Worm (Caenorhabditis elegans) whole organism, mixed stage, embryonic: ENCODE data around the gene F43G6.4.

ENCODE experiments used
- M03D4.4 ChIP-seq: sonication (generic microtip); optimal IDR thresholded peaks from 2 replicates; lab custom pipeline; 2017; ENCODE audit warnings: mild to moderate bottlenecking, missing genetic modification characterization, missing compliant biosample characterization
- bed-3 ChIP-seq: fragments of 200-800 bp; sonication (Bioruptor generic); optimal IDR thresholded peaks from 3 replicates; lab custom pipeline; 2018; ENCODE audit warnings: mild to moderate bottlenecking, missing genetic modification characterization, moderate library complexity, missing compliant biosample characterization
- blmp-1 ChIP-seq: fragments of 150-350 bp; optimal IDR thresholded peaks from 2 replicates; lab custom pipeline; 2014; ENCODE audit warnings: missing biosample characterization, missing genetic modification characterization
- ceh-39 ChIP-seq: fragments of 150-350 bp; optimal IDR thresholded peaks from 2 replicates; lab custom pipeline; 2014; ENCODE audit warnings: missing biosample characterization, missing genetic modification characterization
- ceh-43 ChIP-seq: fragments of 200-800 bp; sonication (Bioruptor generic); optimal IDR thresholded peaks from 2 replicates; lab custom pipeline; 2018; ENCODE audit warnings: mild to moderate bottlenecking, missing genetic modification characterization, moderate library complexity, missing compliant biosample characterization
- ceh-83 ChIP-seq: fragments of 200-800 bp; sonication (Bioruptor generic); optimal IDR thresholded peaks from 2 replicates; lab custom pipeline; 2018; ENCODE audit warnings: mild to moderate bottlenecking, missing genetic modification characterization, missing compliant biosample characterization
- ces-1 ChIP-seq: fragments of 150-350 bp; optimal IDR thresholded peaks from 2 replicates; lab custom pipeline; 2014; ENCODE audit warnings: missing biosample characterization, missing genetic modification reagents, missing genetic modification characterization
- cnd-1 ChIP-seq: fragments of 200-800 bp; sonication (Bioruptor generic); optimal IDR thresholded peaks from 2 replicates; lab custom pipeline; 2018; ENCODE audit warnings: mild to moderate bottlenecking, missing genetic modification characterization, missing compliant biosample characterization
- drap-1 ChIP-seq: fragments of 200-800 bp; sonication (Bioruptor generic); optimal IDR thresholded peaks from 3 replicates; lab custom pipeline; 2018; ENCODE audit warnings: mild to moderate bottlenecking, missing genetic modification characterization, missing compliant biosample characterization
- elt-1 ChIP-seq: sonication (generic microtip); optimal IDR thresholded peaks from 2 replicates; lab custom pipeline; 2017; ENCODE audit warnings: missing genetic modification characterization, mild to moderate bottlenecking, missing compliant biosample characterization, antibody characterized with exemption, moderate library complexity, borderline replicate concordance; ENCODE audit not compliant: insufficient read depth
- elt-3 ChIP-seq: fragments of 150-350 bp; optimal IDR thresholded peaks from 2 replicates; lab custom pipeline; 2014; ENCODE audit warnings: missing biosample characterization, missing genetic modification characterization
- flh-1 ChIP-seq: fragments of 200-800 bp; sonication (Bioruptor generic); optimal IDR thresholded peaks from 2 replicates; lab custom pipeline; 2018; ENCODE audit warnings: mild to moderate bottlenecking, missing genetic modification characterization, moderate library complexity, missing compliant biosample characterization
- ham-2 ChIP-seq: fragments of 200-800 bp; sonication (Bioruptor generic); optimal IDR thresholded peaks from 2 replicates; lab custom pipeline; 2018; ENCODE audit warnings: mild to moderate bottlenecking, missing genetic modification characterization, missing compliant biosample characterization
- hlh-1 ChIP-seq: fragments of 150-350 bp; optimal IDR thresholded peaks from 2 replicates; lab custom pipeline; 2014; ENCODE audit warnings: missing biosample characterization, missing genetic modification reagents, missing genetic modification characterization
- lin-13 ChIP-seq: fragments of 150-350 bp; optimal IDR thresholded peaks from 2 replicates; lab custom pipeline; 2014; ENCODE audit warnings: missing biosample characterization, missing genetic modification characterization
- lin-32 ChIP-seq: fragments of 200-800 bp; sonication (Bioruptor generic); optimal IDR thresholded peaks from 2 replicates; lab custom pipeline; 2018; ENCODE audit warnings: mild to moderate bottlenecking, missing genetic modification characterization, missing compliant biosample characterization
- lsy-2 ChIP-seq: fragments of 150-350 bp; optimal IDR thresholded peaks from 2 replicates; lab custom pipeline; 2014; ENCODE audit warnings: missing biosample characterization, missing genetic modification characterization
- mab-5 ChIP-seq: fragments of 150-350 bp; optimal IDR thresholded peaks from 2 replicates; lab custom pipeline; 2014; ENCODE audit warnings: missing biosample characterization, missing genetic modification characterization
- mep-1 ChIP-seq: fragments of 150-350 bp; optimal IDR thresholded peaks from 2 replicates; lab custom pipeline; 2017; ENCODE audit warnings: missing biosample characterization, missing genetic modification reagents, missing genetic modification characterization, inconsistent platforms
- mls-2 ChIP-seq: sonication (generic microtip); optimal IDR thresholded peaks from 2 replicates; lab custom pipeline; 2016; ENCODE audit warnings: mild to moderate bottlenecking, missing genetic modification characterization, moderate library complexity, missing compliant biosample characterization
- nhr-12 ChIP-seq: fragments of 150-350 bp; optimal IDR thresholded peaks from 2 replicates; lab custom pipeline; 2014; ENCODE audit warnings: missing biosample characterization, missing genetic modification characterization
- nhr-2 ChIP-seq: fragments of 150-350 bp; optimal IDR thresholded peaks from 2 replicates; lab custom pipeline; 2014; ENCODE audit warnings: missing biosample characterization, missing genetic modification characterization
- nhr-237 ChIP-seq: fragments of 150-350 bp; optimal IDR thresholded peaks from 2 replicates; lab custom pipeline; 2014; ENCODE audit warnings: missing biosample characterization, missing genetic modification characterization
- nhr-28 ChIP-seq: fragments of 150-350 bp; optimal IDR thresholded peaks from 2 replicates; lab custom pipeline; 2014; ENCODE audit warnings: missing biosample characterization, missing genetic modification characterization
- nhr-76 ChIP-seq: sonication (generic microtip); optimal IDR thresholded peaks from 2 replicates; lab custom pipeline; 2017; ENCODE audit warnings: missing biosample characterization, missing genetic modification characterization
- pha-4 ChIP-seq: fragments of 150-350 bp; optimal IDR thresholded peaks from 2 replicates; lab custom pipeline; 2018; ENCODE audit warnings: missing biosample characterization, missing genetic modification reagents, missing genetic modification characterization
- snpc-4 ChIP-seq: fragments of 150-350 bp; optimal IDR thresholded peaks from 2 replicates; lab custom pipeline; 2014; ENCODE audit warnings: missing biosample characterization, missing genetic modification characterization
- sptf-1 ChIP-seq: sonication (generic microtip); optimal IDR thresholded peaks from 2 replicates; lab custom pipeline; 2017; ENCODE audit warnings: mild to moderate bottlenecking, missing genetic modification characterization, moderate library complexity, missing compliant biosample characterization
- tbx-8 ChIP-seq: fragments of 200-800 bp; sonication (Bioruptor generic); optimal IDR thresholded peaks from 2 replicates; lab custom pipeline; 2018; ENCODE audit warnings: mild to moderate bottlenecking, missing genetic modification characterization, moderate library complexity, missing compliant biosample characterization
- unc-120 ChIP-seq: sonication (generic microtip); optimal IDR thresholded peaks from 2 replicates; lab custom pipeline; 2017; ENCODE audit warnings: missing genetic modification characterization, missing compliant biosample characterization; ENCODE audit not compliant: poor library complexity, severe bottlenecking
- unc-39 ChIP-seq: fragments of 150-350 bp; optimal IDR thresholded peaks from 2 replicates; lab custom pipeline; 2014; ENCODE audit warnings: missing biosample characterization, missing genetic modification characterization
- unc-62 ChIP-seq: fragments of 150-350 bp; optimal IDR thresholded peaks from 2 replicates; lab custom pipeline; 2014; ENCODE audit warnings: missing biosample characterization, missing genetic modification reagents, missing genetic modification characterization
- zip-8 ChIP-seq: fragments of 150-350 bp; optimal IDR thresholded peaks from 2 replicates; lab custom pipeline; 2014; ENCODE audit warnings: missing biosample characterization, missing genetic modification characterization
- ztf-11 ChIP-seq: fragments of 150-350 bp; optimal IDR thresholded peaks from 2 replicates; lab custom pipeline; 2014; ENCODE audit warnings: missing biosample characterization, missing genetic modification characterization

F43G6.4 gene

ce11 chrII:11777893-11778480 lies 12.6 kb upstream of the F43G6.4 start, which contains the start of the genes patr-1 and dna-2:
TSS of gene patr-1 (minus strand) at chrII:11777943.
TSS of gene dna-2 (plus strand) at chrII:11778430.
- no peak for TF ChIP-seq sptf-1 (tag; lab: Kevin White, UChicago)
- TF ChIP-seq mep-1 (tag; lab: Kevin White, UChicago): peak; percentile 77
- TF ChIP-seq flh-1 (GFP tag; lab: Kevin White, UChicago): no peak
- no peak for TF ChIP-seq ham-2 (GFP tag; lab: Kevin White, UChicago)
- TF ChIP-seq tbx-8 (GFP tag; lab: Kevin White, UChicago): no peak
- TF ChIP-seq blmp-1 (tag; lab: Kevin White, UChicago): no peak
- TF ChIP-seq mls-2 (tag; lab: Kevin White, UChicago): no peak
- TF ChIP-seq unc-120: no peak
- no peak for TF ChIP-seq hlh-1 (tag; lab: Kevin White, UChicago)
- TF ChIP-seq lin-13 (tag; lab: Kevin White, UChicago): no peak
- TF ChIP-seq nhr-2 (tag; lab: Kevin White, UChicago): no peak
- TF ChIP-seq unc-62 (GFP tag; lab: Kevin White, UChicago): no peak
- no peak for TF ChIP-seq unc-39 (tag; lab: Kevin White, UChicago)
- no peak for TF ChIP-seq drap-1
- peak; percentile 36 for TF ChIP-seq ceh-39 (tag; lab: Kevin White, UChicago)
- no peak for TF ChIP-seq ces-1 (GFP tag; lab: Kevin White, UChicago)
- no peak for TF ChIP-seq lin-32
- peak; percentile 77 for TF ChIP-seq lsy-2 (tag; lab: Kevin White, UChicago)
- no peak for TF ChIP-seq mab-5 (tag; lab: Kevin White, UChicago)
- TF ChIP-seq nhr-76: no peak
- TF ChIP-seq ztf-11: no peak
- TF ChIP-seq ceh-83: no peak
- TF ChIP-seq cnd-1: no peak
- TF ChIP-seq ceh-43: no peak
- TF ChIP-seq zip-8: no peak
- TF ChIP-seq pha-4: peak; percentile 11
- TF ChIP-seq snpc-4: no peak
- no peak for TF ChIP-seq M03D4.4 (tag; lab: Kevin White, UChicago)
- TF ChIP-seq nhr-237 (tag; lab: Kevin White, UChicago): peak; percentile 62
- no peak for TF ChIP-seq elt-3 (tag; lab: Kevin White, UChicago)
- TF ChIP-seq elt-1 (tag; lab: Kevin White, UChicago): no peak

- TF ChIP-seq lsy-2 (tag; lab: Kevin White, UChicago) (peak; percentile 86), ceh-83 (no peak)
Measured at ce11 chrII:11782493-11782892, 8.1 kb upstream of the F43G6.4 start, which contains the start of gene F43G6.16. TSS of gene F43G6.16 (minus strand) at chrII:11782633.

ce11 chrII:11788025-11788424 lies 2.5 kb upstream of the F43G6.4 start:
- TF ChIP-seq tbx-8 (GFP tag; lab: Kevin White, UChicago) (no peak), ceh-83 (no peak), unc-39 (tag; lab: Kevin White, UChicago) (no peak), lsy-2 (tag; lab: Kevin White, UChicago) (no peak), drap-1 (no peak), mep-1 (tag; lab: Kevin White, UChicago) (no peak), ztf-11 (no peak), bed-3 (GFP tag; lab: Kevin White, UChicago) (no peak), blmp-1 (tag; lab: Kevin White, UChicago) (no peak)

- peak; percentile 37 for TF ChIP-seq hlh-1 (tag; lab: Kevin White, UChicago)
- no peak for TF ChIP-seq nhr-237 (tag; lab: Kevin White, UChicago)
- TF ChIP-seq lin-13 (tag; lab: Kevin White, UChicago): no peak
- TF ChIP-seq tbx-8 (GFP tag; lab: Kevin White, UChicago): no peak
- no peak for TF ChIP-seq nhr-12 (tag; lab: Kevin White, UChicago)
- no peak for TF ChIP-seq lin-32
- TF ChIP-seq ceh-83: no peak
- TF ChIP-seq unc-62 (GFP tag; lab: Kevin White, UChicago): peak; percentile 26
- no peak for TF ChIP-seq snpc-4
- no peak for TF ChIP-seq ztf-11
- TF ChIP-seq nhr-2 (tag; lab: Kevin White, UChicago): peak; percentile 1
- peak; percentile 56 for TF ChIP-seq cnd-1
- TF ChIP-seq nhr-28 (tag; lab: Kevin White, UChicago): no peak
Measured at ce11 chrII:11794392-11794791, 3.8 kb downstream of the F43G6.4 start.
